Worm (Caenorhabditis elegans) whole organism, young adult: ENCODE measurements around the gene idpc-7.

ENCODE experiments used
- ZK185.1 ChIP-seq: sonication (generic microtip); optimal IDR thresholded peaks from 2 replicates; lab custom pipeline; 2016; ENCODE audit warnings: mild to moderate bottlenecking, missing genetic modification characterization, missing compliant biosample characterization; ENCODE audit not compliant: poor library complexity, severe bottlenecking
- attf-3 ChIP-seq: fragments of 200-800 bp; sonication (Bioruptor generic); conservative IDR thresholded peaks from 2 replicates; pipeline ENCODE4 v1.3.6; 2022; ENCODE audit warnings: missing genetic modification reagents, missing genetic modification characterization, missing compliant biosample characterization
- ets-4 ChIP-seq: fragments of 200-800 bp; sonication (Bioruptor generic); optimal IDR thresholded peaks from 2 replicates; lab custom pipeline; 2018; ENCODE audit warnings: mild to moderate bottlenecking, missing genetic modification characterization, missing compliant biosample characterization
- hlh-26 ChIP-seq: fragments of 200-800 bp; sonication (Bioruptor generic); conservative IDR thresholded peaks from 2 replicates; pipeline ENCODE4 v1.3.6; 2022; ENCODE audit warnings: missing genetic modification reagents, missing genetic modification characterization, missing compliant biosample characterization
- nfyb-1 ChIP-seq: fragments of 200-800 bp; sonication (Bioruptor generic); IDR thresholded peaks from 2 replicates; pipeline ENCODE4 v1.3.6; 2022; ENCODE audit warnings: missing genetic modification reagents, missing genetic modification characterization, missing compliant biosample characterization
- pha-4 ChIP-seq: fragments of 150-350 bp; sonication (generic microtip); optimal IDR thresholded peaks from 2 replicates; lab custom pipeline; 2014; ENCODE audit warnings: missing biosample characterization, missing genetic modification reagents, missing genetic modification characterization
- unc-62 ChIP-seq: fragments of 150-350 bp; optimal IDR thresholded peaks from 2 replicates; lab custom pipeline; 2014; ENCODE audit warnings: missing biosample characterization, missing genetic modification reagents, missing genetic modification characterization

ce11 chrV:9588574-9588973, 30.2 kb downstream of the idpc-7 start:
- TF ChIP-seq hlh-26 (GFP tag; lab: Robert Waterston, UW) (no peak), attf-3 (no peak), ets-4 (GFP tag; lab: Kevin White, UChicago) (no peak), pha-4 (tag; lab: Kevin White, UChicago) (no peak), nfyb-1 (no peak), unc-62 (GFP tag; lab: Kevin White, UChicago) (no peak), ZK185.1 (tag; lab: Kevin White, UChicago) (no peak)
